Worm (Caenorhabditis elegans): ENCODE results near the gene psa-3.

Gene psa-3

DNA sequence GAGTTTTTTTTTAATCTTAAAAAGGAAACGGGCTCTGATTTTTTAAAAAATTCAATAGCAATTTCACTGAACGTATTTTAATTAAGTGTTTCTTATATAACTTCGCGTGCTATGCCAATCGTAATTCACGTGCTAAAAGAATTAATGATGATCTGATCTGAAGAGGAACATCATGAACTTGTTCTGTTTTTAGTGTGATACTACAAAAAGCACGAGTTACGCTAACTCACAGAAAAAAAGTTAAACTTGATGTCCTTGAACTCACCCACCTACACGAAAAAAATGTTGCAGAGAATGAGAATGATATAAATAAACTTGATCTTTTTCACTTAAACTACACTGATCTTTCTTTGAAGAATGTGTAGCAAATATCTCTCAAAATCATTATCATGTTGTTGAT is 27.8 kb upstream of the psa-3 start:
- TF ChIP-seq M03D4.4 (tag; optimal IDR thresholded peaks at IDR 0.05) (no peak), bed-3 (GFP tag; optimal IDR thresholded peaks at IDR 0.05) (no peak), mep-1 (tag; optimal IDR thresholded peaks at IDR 0.05) (no peak), nhr-28 (tag; optimal IDR thresholded peaks at IDR 0.05) (no peak), hlh-1 (tag; optimal IDR thresholded peaks at IDR 0.05) (no peak), nhr-2 (tag; optimal IDR thresholded peaks at IDR 0.05) (no peak), blmp-1 (tag; optimal IDR thresholded peaks at IDR 0.05) (no peak), lin-32 (GFP tag; optimal IDR thresholded peaks at IDR 0.05) (no peak), cnd-1 (tag; optimal IDR thresholded peaks at IDR 0.05) (no peak), unc-62 (GFP tag; optimal IDR thresholded peaks at IDR 0.05) (no peak), ztf-11 (tag; optimal IDR thresholded peaks at IDR 0.05) (no peak), nhr-76 (tag; optimal IDR thresholded peaks at IDR 0.05) (no peak), lin-13 (tag; optimal IDR thresholded peaks at IDR 0.05) (no peak), nhr-237 (tag; optimal IDR thresholded peaks at IDR 0.05) (no peak), ceh-43 (GFP tag; optimal IDR thresholded peaks at IDR 0.05) (no peak), tbx-8 (GFP tag; optimal IDR thresholded peaks at IDR 0.05) (no peak), sem-2 (GFP tag; optimal IDR thresholded peaks at IDR 0.05) (no peak)

DNA sequence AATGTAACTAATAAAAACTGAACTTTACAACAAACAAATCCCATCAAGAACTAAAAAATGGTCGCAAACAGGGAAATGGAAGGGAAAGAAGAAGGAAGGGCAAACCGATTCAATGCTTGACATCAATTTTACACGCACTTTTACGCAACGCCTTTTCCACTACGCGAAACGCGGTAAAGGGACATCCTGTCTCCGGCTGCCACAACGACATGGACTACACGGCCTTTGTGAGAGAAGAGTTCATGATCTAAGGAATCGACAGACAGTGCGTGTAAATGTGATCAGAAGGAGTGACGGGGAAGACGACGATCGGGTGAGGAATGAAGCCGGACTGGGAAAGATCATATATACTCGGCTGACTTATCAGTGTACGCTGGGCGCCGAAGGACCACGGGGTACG is 27.3 kb upstream of the psa-3 start:
- no peak for TF ChIP-seq flh-1 (GFP tag; optimal IDR thresholded peaks at IDR 0.05)
- no peak for TF ChIP-seq unc-62 (GFP tag; optimal IDR thresholded peaks at IDR 0.05)
- TF ChIP-seq sem-2 (GFP tag; optimal IDR thresholded peaks at IDR 0.05), result no peak

- TF ChIP-seq unc-39 (tag; optimal IDR thresholded peaks at IDR 0.05) (no peak), mab-5 (tag; optimal IDR thresholded peaks at IDR 0.05) (no peak), elt-3 (tag; optimal IDR thresholded peaks at IDR 0.05) (no peak), zip-8 (tag; optimal IDR thresholded peaks at IDR 0.05) (no peak)
These were observed 26.2 kb upstream of the psa-3 start for ce11 chrX:15381486-15381885.

ce11 chrX:15382256-15382655 is 25.5 kb upstream of the psa-3 start:
- TF ChIP-seq elt-1 (tag; optimal IDR thresholded peaks at IDR 0.05; ENCODE audit: borderline replicate concordance, insufficient read depth) (peak; percentile 75), bed-3 (GFP tag; optimal IDR thresholded peaks at IDR 0.05) (no peak)

DNA sequence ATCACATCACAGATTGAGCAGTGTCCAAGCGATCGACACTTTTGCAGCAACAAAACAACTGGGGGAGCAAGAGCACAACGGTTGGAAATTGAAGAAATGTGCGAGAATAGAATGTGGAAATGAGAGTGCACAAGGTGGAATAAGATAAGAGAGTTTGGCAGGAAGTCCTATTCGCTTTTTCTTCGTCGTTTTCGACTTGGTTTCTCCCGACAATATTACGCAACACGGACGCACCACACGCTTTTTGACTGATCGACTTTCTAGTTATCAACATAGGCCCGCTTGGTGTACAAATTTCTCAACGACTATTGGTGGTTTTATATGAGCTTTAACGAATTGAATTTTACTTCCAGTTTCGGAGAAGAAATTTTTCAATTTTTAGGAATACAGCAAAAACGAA is 24.8 kb upstream of the psa-3 start:
- TF ChIP-seq lsy-2 (tag; optimal IDR thresholded peaks at IDR 0.05) (no peak), elt-1 (tag; optimal IDR thresholded peaks at IDR 0.05; ENCODE audit: borderline replicate concordance, insufficient read depth) (no peak), lin-13 (tag; optimal IDR thresholded peaks at IDR 0.05) (no peak), nhr-12 (tag; optimal IDR thresholded peaks at IDR 0.05) (no peak), elt-3 (tag; optimal IDR thresholded peaks at IDR 0.05) (no peak), zip-8 (tag; optimal IDR thresholded peaks at IDR 0.05) (peak; percentile 54), flh-1 (GFP tag; optimal IDR thresholded peaks at IDR 0.05) (no peak), ces-1 (GFP tag; optimal IDR thresholded peaks at IDR 0.05) (no peak), drap-1 (GFP tag; optimal IDR thresholded peaks at IDR 0.05) (no peak), mep-1 (tag; optimal IDR thresholded peaks at IDR 0.05) (no peak), tbx-8 (GFP tag; optimal IDR thresholded peaks at IDR 0.05) (no peak), mab-5 (tag; optimal IDR thresholded peaks at IDR 0.05) (no peak), hlh-1 (tag; optimal IDR thresholded peaks at IDR 0.05) (peak; percentile 30)

DNA sequence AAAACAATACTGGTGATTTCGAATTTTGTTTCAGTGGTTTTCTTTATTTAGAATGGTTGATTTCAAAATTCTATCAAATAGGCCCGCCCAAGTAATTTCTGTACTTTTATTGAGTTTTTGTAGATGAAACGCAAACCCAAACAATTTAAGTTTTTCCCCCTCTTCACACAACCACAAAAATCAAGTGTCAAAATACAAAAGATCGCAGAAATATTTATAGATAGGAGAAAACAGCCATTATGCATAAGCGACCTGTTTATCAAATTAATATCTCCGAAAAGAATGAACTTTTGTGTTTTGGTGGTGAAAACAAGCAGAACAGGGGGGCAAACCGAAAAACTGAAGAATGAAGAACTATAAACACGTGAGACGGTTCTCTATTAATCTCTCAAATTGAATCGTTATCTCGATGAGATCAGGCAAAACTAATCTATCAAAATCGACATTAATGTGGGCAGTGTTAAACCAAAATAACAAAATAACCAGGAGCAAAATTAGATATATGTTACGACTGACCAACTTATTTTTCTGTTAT is 23.6 kb upstream of the psa-3 start:
- TF ChIP-seq sptf-1 (tag; optimal IDR thresholded peaks at IDR 0.05), result no peak
- no peak for TF ChIP-seq mls-2 (tag; optimal IDR thresholded peaks at IDR 0.05)
- TF ChIP-seq ceh-39 (tag; optimal IDR thresholded peaks at IDR 0.05), result no peak
- no peak for TF ChIP-seq blmp-1 (tag; optimal IDR thresholded peaks at IDR 0.05)
- no peak for TF ChIP-seq sem-2 (GFP tag; optimal IDR thresholded peaks at IDR 0.05)
- no peak for TF ChIP-seq hlh-1 (tag; optimal IDR thresholded peaks at IDR 0.05)
- TF ChIP-seq nhr-12 (tag; optimal IDR thresholded peaks at IDR 0.05), result no peak
- no peak for TF ChIP-seq nhr-76 (tag; optimal IDR thresholded peaks at IDR 0.05)
- TF ChIP-seq elt-1 (tag; optimal IDR thresholded peaks at IDR 0.05; ENCODE audit: borderline replicate concordance, insufficient read depth), result peak; percentile 44
